Worm (Caenorhabditis elegans) whole organism, young adult: ENCODE measurements around the gene F54F2.9.

Source experiments
- B0261.1 ChIP-seq: sonication (generic microtip); optimal IDR thresholded peaks from 2 replicates; lab custom pipeline; 2016; ENCODE audit warnings: mild to moderate bottlenecking, missing genetic modification characterization, moderate library complexity, missing compliant biosample characterization
- C17E4.6 ChIP-seq: fragments of 200-800 bp; sonication (Bioruptor generic); IDR thresholded peaks from 2 replicates; pipeline ENCODE4 v1.3.6; 2022; ENCODE audit warnings: missing genetic modification reagents, missing genetic modification characterization, missing compliant biosample characterization
- F37B4.10 ChIP-seq: fragments of 200-800 bp; sonication (Bioruptor generic); IDR thresholded peaks from 2 replicates; pipeline ENCODE4 v1.3.6; 2022; ENCODE audit warnings: missing genetic modification characterization, missing compliant biosample characterization
- F39B2.1 ChIP-seq: fragments of 200-800 bp; sonication (Bioruptor generic); IDR thresholded peaks from 2 replicates; pipeline ENCODE4 v1.3.6; 2022; ENCODE audit warnings: missing genetic modification reagents, missing genetic modification characterization, missing compliant biosample characterization
- F57C9.4 ChIP-seq: sonication (generic microtip); optimal IDR thresholded peaks from 2 replicates; lab custom pipeline; 2017; ENCODE audit warnings: mild to moderate bottlenecking, missing genetic modification characterization, missing compliant biosample characterization
- Y79H2A.3 ChIP-seq: fragments of 200-800 bp; sonication (Bioruptor generic); conservative IDR thresholded peaks from 2 replicates; pipeline ENCODE4 v1.3.6; 2022; ENCODE audit warnings: missing genetic modification reagents, missing genetic modification characterization, missing compliant biosample characterization
- aptf-2 ChIP-seq: fragments of 200-800 bp; sonication (Bioruptor generic); conservative IDR thresholded peaks from 2 replicates; pipeline ENCODE4 v1.3.6; 2022; ENCODE audit warnings: missing genetic modification reagents, missing genetic modification characterization, missing compliant biosample characterization
- atf-7 ChIP-seq: sonication (generic microtip); optimal IDR thresholded peaks from 2 replicates; lab custom pipeline; 2017; ENCODE audit warnings: mild to moderate bottlenecking, missing genetic modification characterization, missing compliant biosample characterization
- attf-5 ChIP-seq: fragments of 200-800 bp; sonication (Bioruptor generic); optimal IDR thresholded peaks from 2 replicates; lab custom pipeline; 2018; ENCODE audit warnings: mild to moderate bottlenecking, missing genetic modification characterization, missing compliant biosample characterization
- cebp-2 ChIP-seq: fragments of 200-800 bp; sonication (Bioruptor generic); IDR thresholded peaks from 2 replicates; pipeline ENCODE4 v1.3.6; 2022; ENCODE audit warnings: missing genetic modification characterization, missing compliant biosample characterization
- dpl-1 ChIP-seq: fragments of 150-350 bp; optimal IDR thresholded peaks from 2 replicates; lab custom pipeline; 2014; ENCODE audit warnings: missing biosample characterization, missing genetic modification reagents, missing genetic modification characterization
- egl-44 ChIP-seq: fragments of 200-800 bp; sonication (Bioruptor generic); IDR thresholded peaks from 2 replicates; pipeline ENCODE4 v1.3.6; 2022; ENCODE audit warnings: missing genetic modification reagents, missing genetic modification characterization, missing compliant biosample characterization
- hlh-26 ChIP-seq: fragments of 200-800 bp; sonication (Bioruptor generic); conservative IDR thresholded peaks from 2 replicates; pipeline ENCODE4 v1.3.6; 2022; ENCODE audit warnings: missing genetic modification reagents, missing genetic modification characterization, missing compliant biosample characterization
- hmg-1.2 ChIP-seq: fragments of 200-800 bp; sonication (Bioruptor generic); IDR thresholded peaks from 2 replicates; pipeline ENCODE4 v1.3.6; 2022; ENCODE audit warnings: missing genetic modification reagents, missing genetic modification characterization, missing compliant biosample characterization
- hrde-1 ChIP-seq: sonication (generic microtip); optimal IDR thresholded peaks from 2 replicates; lab custom pipeline; 2016; ENCODE audit warnings: missing genetic modification characterization, mild to moderate bottlenecking, missing compliant biosample characterization, moderate library complexity, missing genotype, missing genetic modification reagents, borderline replicate concordance
- lin-35 ChIP-seq, 3 experiments: fragments of 150-350 bp in 2 of 3; sonication (generic microtip) in 1 of 3; optimal IDR thresholded peaks; 2 replicates each; lab custom pipeline; 2014 to 2018; ENCODE audit warnings: missing biosample characterization in 3 of 3, missing genetic modification characterization in 3 of 3, missing genetic modification reagents in 3 of 3
- lsl-1 ChIP-seq: fragments of 200-800 bp; sonication (Bioruptor generic); optimal IDR thresholded peaks from 2 replicates; lab custom pipeline; 2018; ENCODE audit warnings: mild to moderate bottlenecking, missing genetic modification characterization, moderate library complexity, missing compliant biosample characterization
- lsy-27 ChIP-seq: sonication (generic microtip); optimal IDR thresholded peaks from 2 replicates; lab custom pipeline; 2017; ENCODE audit warnings: missing genetic modification characterization, mild to moderate bottlenecking, missing compliant biosample characterization, antibody characterized with exemption, missing genotype, borderline replicate concordance; ENCODE audit not compliant: insufficient read depth
- madf-6 ChIP-seq: fragments of 200-800 bp; sonication (Bioruptor generic); IDR thresholded peaks from 2 replicates; pipeline ENCODE4 v1.3.6; 2022; ENCODE audit warnings: missing genetic modification reagents, missing genetic modification characterization, missing compliant biosample characterization
- mcd-1 ChIP-seq: fragments of 200-800 bp; sonication (Bioruptor generic); IDR thresholded peaks from 2 replicates; pipeline ENCODE4 v1.3.6; 2022; ENCODE audit warnings: missing genetic modification reagents, missing genetic modification characterization, missing compliant biosample characterization
- nhr-120 ChIP-seq: fragments of 200-800 bp; sonication (Bioruptor generic); IDR thresholded peaks from 2 replicates; pipeline ENCODE4 v1.3.6; 2022; ENCODE audit warnings: missing genetic modification characterization, missing compliant biosample characterization
- nhr-179 ChIP-seq: sonication (generic microtip); optimal IDR thresholded peaks from 2 replicates; lab custom pipeline; 2016; ENCODE audit warnings: mild to moderate bottlenecking, missing genetic modification characterization, missing compliant biosample characterization
- pha-4 ChIP-seq: fragments of 150-350 bp; sonication (generic microtip); optimal IDR thresholded peaks from 2 replicates; lab custom pipeline; 2014; ENCODE audit warnings: missing biosample characterization, missing genetic modification reagents, missing genetic modification characterization
- snpc-1.3 ChIP-seq: sonication (generic microtip); optimal IDR thresholded peaks from 2 replicates; lab custom pipeline; 2017; ENCODE audit warnings: missing genetic modification characterization, mild to moderate bottlenecking, missing compliant biosample characterization, antibody characterized with exemption, moderate library complexity, missing genotype, missing genetic modification reagents; ENCODE audit not compliant: insufficient read depth
- snpc-4 ChIP-seq, 5 experiments: fragments of 150-350 bp in 1 of 5; sonication (generic microtip) in 4 of 5; optimal IDR thresholded peaks; 2 replicates each; lab custom pipeline; 2014 to 2018; ENCODE audit warnings: missing genetic modification characterization in 5 of 5, missing biosample characterization in 3 of 5, antibody characterized with exemption in 2 of 5, mild to moderate bottlenecking in 2 of 5, missing compliant biosample characterization in 2 of 5, missing genotype in 2 of 5, moderate library complexity in 2 of 5, missing genetic modification reagents in 1 of 5
- somi-1 ChIP-seq: fragments of 200-800 bp; sonication (Bioruptor generic); optimal IDR thresholded peaks from 2 replicates; lab custom pipeline; 2018; ENCODE audit warnings: mild to moderate bottlenecking, missing genetic modification characterization, missing compliant biosample characterization
- tbp1 ChIP-seq: fragments of 200-800 bp; sonication (Bioruptor generic); optimal IDR thresholded peaks from 2 replicates; lab custom pipeline; 2018; ENCODE audit warnings: mild to moderate bottlenecking, missing genetic modification characterization, missing compliant biosample characterization
- tbx-9 ChIP-seq: sonication (generic microtip); optimal IDR thresholded peaks from 2 replicates; lab custom pipeline; 2016; ENCODE audit warnings: borderline replicate concordance, missing genetic modification characterization, inconsistent platforms, missing compliant biosample characterization
- tlf-1 ChIP-seq: fragments of 200-800 bp; sonication (Bioruptor generic); optimal IDR thresholded peaks from 2 replicates; lab custom pipeline; 2018; ENCODE audit warnings: mild to moderate bottlenecking, missing genetic modification characterization, missing compliant biosample characterization
- unc-130 ChIP-seq: sonication (generic microtip); optimal IDR thresholded peaks from 2 replicates; lab custom pipeline; 2016; ENCODE audit warnings: missing genetic modification reagents, missing genetic modification characterization, missing compliant biosample characterization
- zfh-2 ChIP-seq: fragments of 200-800 bp; sonication (Bioruptor generic); conservative IDR thresholded peaks from 2 replicates; pipeline ENCODE4 v1.3.6; 2022; ENCODE audit warnings: missing genetic modification reagents, missing genetic modification characterization, missing compliant biosample characterization
- ztf-18 ChIP-seq: sonication (generic microtip); optimal IDR thresholded peaks from 2 replicates; lab custom pipeline; 2016; ENCODE audit warnings: missing genotype, mild to moderate bottlenecking, missing genetic modification characterization, missing compliant biosample characterization
- ztf-22 ChIP-seq: fragments of 200-800 bp; sonication (Bioruptor generic); optimal IDR thresholded peaks from 2 replicates; lab custom pipeline; 2018; ENCODE audit warnings: mild to moderate bottlenecking, missing genetic modification characterization, moderate library complexity, missing compliant biosample characterization
- ztf-3 ChIP-seq: fragments of 200-800 bp; sonication (Bioruptor generic); optimal IDR thresholded peaks from 2 replicates; lab custom pipeline; 2018; ENCODE audit warnings: mild to moderate bottlenecking, missing genetic modification characterization, missing compliant biosample characterization

Gene F54F2.9

ce11 chrIII:8847722-8848121 is 20.7 kb upstream of the F54F2.9 start:
- no peak for TF ChIP-seq F37B4.10 (GFP tag; lab: Robert Waterston, UW)
- peak; percentile 30; the same call in 1 of the 2 replicates for TF ChIP-seq madf-6 (GFP tag; lab: Robert Waterston, UW)
- TF ChIP-seq hmg-1.2 (GFP tag; lab: Robert Waterston, UW) = peak; percentile 30; the same call in 1 of the 2 replicates
- TF ChIP-seq atf-7 = no peak
- TF ChIP-seq F39B2.1 (GFP tag; lab: Robert Waterston, UW) = no peak
- no peak for TF ChIP-seq aptf-2 (GFP tag; lab: Robert Waterston, UW)
- TF ChIP-seq mcd-1 (GFP tag; lab: Robert Waterston, UW) = peak; percentile 89
- TF ChIP-seq ztf-18 (tag; lab: Kevin White, UChicago) = peak; percentile 38
- TF ChIP-seq snpc-4 (GFP tag; optimal IDR thresholded peaks at IDR 0.05; lab: Kevin White, UChicago) = no peak
- TF ChIP-seq snpc-4 (tag; optimal IDR thresholded peaks at IDR 0.05; lab: Kevin White, UChicago) = peak in 1 of 4 experiments; percentile 27
- peak; percentile 37 for TF ChIP-seq attf-5
- no peak for TF ChIP-seq Y79H2A.3 (GFP tag; lab: Robert Waterston, UW)
- TF ChIP-seq, all 124 proteins: peak for 6

ce11 chrIII:8845114-8845513 is 18.1 kb upstream of the F54F2.9 start, which contains the start of gene F44E2.6:
Gene F44E2.6 (minus strand): TSS chrIII:8845214.
- TF ChIP-seq nhr-120 (GFP tag; lab: Robert Waterston, UW) (no peak), F57C9.4 (tag; lab: Kevin White, UChicago) (no peak), lin-35 (GFP tag; optimal IDR thresholded peaks at IDR 0.05; lab: Kevin White, UChicago) (no peak)

- TF ChIP-seq unc-130 (GFP tag; lab: Kevin White, UChicago) (no peak), ztf-22 (GFP tag; lab: Kevin White, UChicago) (no peak), hrde-1 (no peak), snpc-1.3 (no peak)
Measured at ce11 chrIII:8844137-8844536, 17.1 kb upstream of the F54F2.9 start.

ce11 chrIII:8839813-8840212 is 12.8 kb upstream of the F54F2.9 start:
- TF ChIP-seq egl-44 (GFP tag; lab: Robert Waterston, UW) = no peak
- no peak for TF ChIP-seq F39B2.1 (GFP tag; lab: Robert Waterston, UW)
- TF ChIP-seq lsy-27 = no peak
- TF ChIP-seq somi-1 (GFP tag; lab: Kevin White, UChicago) = no peak
- no peak for TF ChIP-seq cebp-2 (GFP tag; lab: Robert Waterston, UW)
- no peak for TF ChIP-seq B0261.1
- TF ChIP-seq zfh-2 = no peak
- TF ChIP-seq dpl-1 (GFP tag; lab: Kevin White, UChicago) = no peak
- TF ChIP-seq pha-4 (tag; lab: Kevin White, UChicago) = no peak
- TF ChIP-seq ztf-3 (GFP tag; lab: Kevin White, UChicago) = no peak
- no peak for TF ChIP-seq lsl-1 (GFP tag; lab: Kevin White, UChicago)
- no peak for TF ChIP-seq C17E4.6 (GFP tag; lab: Robert Waterston, UW)
- TF ChIP-seq tbp1 (GFP tag; lab: Kevin White, UChicago) = no peak
- no peak for TF ChIP-seq tlf-1
- TF ChIP-seq hrde-1 = no peak
- no peak for TF ChIP-seq nhr-179 (tag; lab: Kevin White, UChicago)
- TF ChIP-seq tbx-9 (tag; lab: Kevin White, UChicago) = no peak
- no peak for TF ChIP-seq hlh-26
- no peak for TF ChIP-seq attf-5
- TF ChIP-seq atf-7 = no peak
- TF ChIP-seq, all 124 proteins: peak for 0
